Worm (Caenorhabditis elegans): Measurements from ENCODE around the gene npr-15.

Gene npr-15

DNA sequence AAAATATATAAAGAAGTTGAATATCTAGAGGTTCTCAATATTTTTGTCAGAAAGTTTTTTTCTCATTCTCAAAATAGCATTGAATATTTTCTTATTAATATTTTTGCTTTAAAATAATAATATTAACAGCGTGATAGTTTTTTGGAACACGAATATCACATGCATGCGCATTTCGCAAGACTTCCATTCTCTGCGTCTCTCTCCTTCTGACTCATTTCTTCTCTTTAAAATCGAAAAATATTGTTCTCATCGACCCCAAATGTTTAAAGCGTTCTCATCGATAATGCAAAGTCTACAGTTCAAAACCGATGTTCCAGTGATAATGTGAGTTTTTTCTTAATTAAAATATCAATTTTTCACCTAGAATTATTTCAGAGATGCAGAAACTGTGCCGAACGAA is 8.9 kb upstream of the npr-15 start, which contains the start of gene C14B1.3 (continued):
- peak; percentile 30 for TF ChIP-seq zip-4 (GFP tag; optimal IDR thresholded peaks at IDR 0.05)
- no peak for TF ChIP-seq nhr-47 (tag; optimal IDR thresholded peaks at IDR 0.05)
- TF ChIP-seq nhr-11 (tag; optimal IDR thresholded peaks at IDR 0.05), result no peak
- no peak for TF ChIP-seq nhr-28 (tag; optimal IDR thresholded peaks at IDR 0.05)
- peak in 1 of 3 experiments; percentile 28 for TF ChIP-seq dpl-1 (GFP tag; optimal IDR thresholded peaks at IDR 0.05)
- no peak for TF ChIP-seq pag-3 (tag; optimal IDR thresholded peaks at IDR 0.05; ENCODE audit: borderline replicate concordance, insufficient read depth)
- no peak for TF ChIP-seq nhr-237 (tag; optimal IDR thresholded peaks at IDR 0.05)
- TF ChIP-seq xbp-1 (tag; optimal IDR thresholded peaks at IDR 0.05), result peak; percentile 1
- no peak for TF ChIP-seq efl-1 (optimal IDR thresholded peaks at IDR 0.05)
- peak; percentile 10 to 91 for TF ChIP-seq efl-1 (GFP tag; optimal IDR thresholded peaks at IDR 0.05 in 1 of 2)
- peak; percentile 17 for TF ChIP-seq jun-1 (tag; optimal IDR thresholded peaks at IDR 0.05)
- peak; percentile 3 for TF ChIP-seq mep-1 (tag; optimal IDR thresholded peaks at IDR 0.05)
- TF ChIP-seq sox-4 (tag; optimal IDR thresholded peaks at IDR 0.05), result no peak
- peak in 1 of 2 experiments; percentile 29 for TF ChIP-seq mdl-1 (tag; optimal IDR thresholded peaks at IDR 0.05)
- TF ChIP-seq rnt-1 (tag; optimal IDR thresholded peaks at IDR 0.05), result no peak
- TF ChIP-seq aha-1 (tag; optimal IDR thresholded peaks at IDR 0.05), result no peak
- TF ChIP-seq elt-2 (tag; optimal IDR thresholded peaks at IDR 0.05), result no peak
- TF ChIP-seq ceh-90 (tag; optimal IDR thresholded peaks at IDR 0.05), result no peak
- no peak for TF ChIP-seq dsc-1 (tag; optimal IDR thresholded peaks at IDR 0.05)
- no peak for TF ChIP-seq unc-86 (tag; optimal IDR thresholded peaks at IDR 0.05)
- TF ChIP-seq sup-37 (GFP tag; optimal IDR thresholded peaks at IDR 0.05), result no peak
- no peak for TF ChIP-seq C34B4.2 (tag; optimal IDR thresholded peaks at IDR 0.05)
- TF ChIP-seq C04F5.9 (tag; optimal IDR thresholded peaks at IDR 0.05), result no peak
- TF ChIP-seq vab-15 (tag; optimal IDR thresholded peaks at IDR 0.05), result no peak
- TF ChIP-seq grh-1 (GFP tag; IDR thresholded peaks at IDR 0.05), result no peak
- no peak for TF ChIP-seq swsn-7 (tag; optimal IDR thresholded peaks at IDR 0.05)
- no peak for TF ChIP-seq egl-13 (tag; optimal IDR thresholded peaks at IDR 0.05)
- no peak for TF ChIP-seq ces-1 (GFP tag; optimal IDR thresholded peaks at IDR 0.05)
- peak; percentile 4 for TF ChIP-seq snu-23 (GFP tag; optimal IDR thresholded peaks at IDR 0.05)
- no peak for TF ChIP-seq nhr-77 (tag; optimal IDR thresholded peaks at IDR 0.05)
- no peak for TF ChIP-seq nhr-90 (tag; optimal IDR thresholded peaks at IDR 0.05; ENCODE audit: poor library complexity)
- TF ChIP-seq efl-3 (GFP tag; optimal IDR thresholded peaks at IDR 0.05), result no peak
- no peak for TF ChIP-seq hlh-4 (tag; optimal IDR thresholded peaks at IDR 0.05)
- TF ChIP-seq lin-14 (GFP tag; optimal IDR thresholded peaks at IDR 0.05), result peak; percentile 66
- TF ChIP-seq fkh-10 (GFP tag; optimal IDR thresholded peaks at IDR 0.05), result no peak
- TF ChIP-seq unc-30 (tag; optimal IDR thresholded peaks at IDR 0.05), result no peak
- no peak for TF ChIP-seq aly-2 (tag; optimal IDR thresholded peaks at IDR 0.05)
- peak; percentile 15 to 56 for TF ChIP-seq lin-35 (GFP tag; optimal IDR thresholded peaks at IDR 0.05)
- TF ChIP-seq fos-1 (tag; optimal IDR thresholded peaks at IDR 0.05), result no peak
- no peak for TF ChIP-seq alr-1 (tag; optimal IDR thresholded peaks at IDR 0.05; ENCODE audit: borderline replicate concordance)
- no peak for TF ChIP-seq nhr-12 (tag; optimal IDR thresholded peaks at IDR 0.05)
- TF ChIP-seq lsy-2 (tag; optimal IDR thresholded peaks at IDR 0.05), result peak; percentile 28 to 32
- no peak for TF ChIP-seq snpc-4 (tag; optimal IDR thresholded peaks at IDR 0.05)
- no peak for TF ChIP-seq ztf-4 (tag; optimal IDR thresholded peaks at IDR 0.05)
- no peak for TF ChIP-seq unc-130 (tag; optimal IDR thresholded peaks at IDR 0.05)
- no peak for TF ChIP-seq mab-9 (GFP tag; IDR thresholded peaks at IDR 0.05)
- no peak for TF ChIP-seq F16B12.6 (tag; optimal IDR thresholded peaks at IDR 0.05)
- no peak for TF ChIP-seq lin-39 (tag; optimal IDR thresholded peaks at IDR 0.05)
- TF ChIP-seq blmp-1 (tag; optimal IDR thresholded peaks at IDR 0.05), result no peak
- TF ChIP-seq Y116A8C.19 (tag; optimal IDR thresholded peaks at IDR 0.05; ENCODE audit: borderline replicate concordance), result no peak
- no peak for TF ChIP-seq pax-3 (tag; optimal IDR thresholded peaks at IDR 0.05)
- TF ChIP-seq hpl-2 (GFP tag; optimal IDR thresholded peaks at IDR 0.05), result no peak
- no peak for TF ChIP-seq pqm-1 (tag; optimal IDR thresholded peaks at IDR 0.05)

Measured in whole organism, L1 larva.